Worm (Caenorhabditis elegans) whole organism, L4 larva: ENCODE measurements around the gene F38A1.11.
A peak's percentile ranks its signal among the peaks of the same experiment; 100 is the strongest.

Source experiments
- Y48G9A.11 ChIP-seq: fragments of 200-800 bp; sonication (Bioruptor generic); IDR thresholded peaks from 2 replicates; pipeline ENCODE4 v1.3.6; 2022; ENCODE audit warnings: missing genetic modification reagents, missing genetic modification characterization, missing compliant biosample characterization
- ZK337.2 ChIP-seq: fragments of 200-800 bp; sonication (Bioruptor generic); IDR thresholded peaks from 2 replicates; pipeline ENCODE4 v1.3.6; 2022; ENCODE audit warnings: missing genetic modification reagents, missing genetic modification characterization, missing compliant biosample characterization
- ZK546.5 ChIP-seq, 2 experiments: sonication (generic microtip); optimal IDR thresholded peaks; 2 replicates each; lab custom pipeline; 2017; ENCODE audit warnings: missing biosample characterization in 2 of 2, missing genetic modification characterization in 2 of 2
- aha-1 ChIP-seq: fragments of 150-350 bp; peaks from one replicate; lab custom pipeline; 2014; ENCODE audit warnings: missing biosample characterization, missing genetic modification characterization
- aly-2 ChIP-seq: sonication (generic microtip); optimal IDR thresholded peaks from 2 replicates; lab custom pipeline; 2018; ENCODE audit warnings: missing biosample characterization, missing genetic modification characterization
- attf-4 ChIP-seq: sonication (generic microtip); optimal IDR thresholded peaks from 3 replicates; lab custom pipeline; 2017; ENCODE audit warnings: missing biosample characterization, missing genetic modification characterization
- ceh-28 ChIP-seq: fragments of 150-350 bp; optimal IDR thresholded peaks from 2 replicates; lab custom pipeline; 2014; ENCODE audit warnings: missing biosample characterization, missing genetic modification reagents, missing genetic modification characterization
- daf-16 ChIP-seq, 3 experiments: sonication (generic microtip); optimal IDR thresholded peaks; 2 replicates each; lab custom pipeline; 2016 to 2017; ENCODE audit warnings: missing genetic modification characterization in 3 of 3, missing genetic modification reagents in 3 of 3, mild to moderate bottlenecking in 2 of 3, missing compliant biosample characterization in 2 of 3, missing biosample characterization in 1 of 3, moderate library complexity in 1 of 3
- daf-19 ChIP-seq: fragments of 200-800 bp; sonication (Bioruptor generic); conservative IDR thresholded peaks from 2 replicates; pipeline ENCODE4 v1.3.6; 2022; ENCODE audit warnings: missing genetic modification characterization, missing compliant biosample characterization
- dmd-6 ChIP-seq: fragments of 200-800 bp; sonication (Bioruptor generic); IDR thresholded peaks from 2 replicates; pipeline ENCODE4 v1.3.6; 2022; ENCODE audit warnings: missing genetic modification reagents, missing genetic modification characterization, missing compliant biosample characterization
- dmd-9 ChIP-seq: fragments of 200-800 bp; sonication (Bioruptor generic); IDR thresholded peaks from 2 replicates; pipeline ENCODE4 v1.3.6; 2022; ENCODE audit warnings: missing genetic modification reagents, missing genetic modification characterization, missing compliant biosample characterization
- dve-1 ChIP-seq: sonication (generic microtip); optimal IDR thresholded peaks from 2 replicates; lab custom pipeline; 2017; ENCODE audit warnings: antibody characterized with exemption, mild to moderate bottlenecking, missing genetic modification characterization, missing compliant biosample characterization; ENCODE audit not compliant: insufficient read depth
- egl-43 ChIP-seq: fragments of 200-800 bp; sonication (Bioruptor generic); IDR thresholded peaks from 2 replicates; pipeline ENCODE4 v1.3.6; 2022; ENCODE audit warnings: missing genetic modification reagents, missing genetic modification characterization, missing compliant biosample characterization
- lim-7 ChIP-seq: fragments of 200-800 bp; sonication (Bioruptor generic); IDR thresholded peaks from 2 replicates; pipeline ENCODE4 v1.3.6; 2022; ENCODE audit warnings: missing genetic modification characterization, missing compliant biosample characterization
- lin-39 ChIP-seq: fragments of 150-350 bp; optimal IDR thresholded peaks from 2 replicates; lab custom pipeline; 2014; ENCODE audit warnings: missing biosample characterization, missing genetic modification reagents, missing genetic modification characterization
- madf-5 ChIP-seq, 2 experiments: fragments of 200-800 bp; sonication (Bioruptor generic); IDR thresholded peaks; 2 replicates each; pipeline ENCODE4 v1.3.6; 2022; ENCODE audit warnings: missing compliant biosample characterization in 2 of 2, missing genetic modification characterization in 2 of 2
- mes-2 ChIP-seq: sonication (generic microtip); optimal IDR thresholded peaks from 2 replicates; lab custom pipeline; 2016; ENCODE audit warnings: missing genotype, mild to moderate bottlenecking, missing genetic modification characterization, missing compliant biosample characterization; ENCODE audit not compliant: poor library complexity, severe bottlenecking
- mxl-2 ChIP-seq: fragments of 200-800 bp; sonication (Bioruptor generic); conservative IDR thresholded peaks from 2 replicates; pipeline ENCODE4 v1.3.6; 2022; ENCODE audit warnings: missing genetic modification reagents, missing genetic modification characterization, missing compliant biosample characterization
- nhr-28 ChIP-seq: fragments of 150-350 bp; optimal IDR thresholded peaks from 2 replicates; lab custom pipeline; 2014; ENCODE audit warnings: missing biosample characterization, missing genetic modification characterization
- nhr-77 ChIP-seq: fragments of 150-350 bp; optimal IDR thresholded peaks from 2 replicates; lab custom pipeline; 2014; ENCODE audit warnings: missing biosample characterization, missing genetic modification characterization
- pha-4 ChIP-seq, 2 experiments: fragments of 150-350 bp in 1 of 2; fragments of 200-800 bp in 1 of 2; sonication (Bioruptor generic) in 1 of 2; IDR thresholded peaks in 1 of 2; optimal IDR thresholded peaks in 1 of 2; 2 replicates each; pipeline versions ENCODE4 v1.3.6 to Lab custom; 2014 to 2022; ENCODE audit warnings: missing genetic modification characterization in 2 of 2, missing genetic modification reagents in 2 of 2, missing biosample characterization in 1 of 2, missing compliant biosample characterization in 1 of 2
- pqm-1 ChIP-seq: sonication (generic microtip); optimal IDR thresholded peaks from 2 replicates; lab custom pipeline; 2017; ENCODE audit warnings: missing biosample characterization, missing genetic modification characterization
- sdz-12 ChIP-seq: fragments of 200-800 bp; sonication (Bioruptor generic); optimal IDR thresholded peaks from 2 replicates; lab custom pipeline; 2018; ENCODE audit warnings: mild to moderate bottlenecking, missing genetic modification characterization, missing compliant biosample characterization
- set-16 ChIP-seq: fragments of 200-800 bp; sonication (Bioruptor generic); IDR thresholded peaks from 2 replicates; pipeline ENCODE4 v1.3.6; 2022; ENCODE audit warnings: missing genetic modification reagents, missing genetic modification characterization, missing compliant biosample characterization
- snpc-1.2 ChIP-seq: fragments of 200-800 bp; sonication (Bioruptor generic); IDR thresholded peaks from 2 replicates; pipeline ENCODE4 v1.3.6; 2022; ENCODE audit warnings: missing genetic modification reagents, missing genetic modification characterization, missing compliant biosample characterization
- unc-39 ChIP-seq: sonication (generic microtip); optimal IDR thresholded peaks from 2 replicates; lab custom pipeline; 2017; ENCODE audit warnings: missing biosample characterization, missing genetic modification characterization
- unc-62 ChIP-seq, 3 experiments: fragments of 150-350 bp in 1 of 3; sonication (generic microtip); optimal IDR thresholded peaks in 2 of 3; peaks in 1 of 3; 1 replicate in 1 of 3; 2 replicates in 2 of 3; lab custom pipeline; 2014 to 2017; ENCODE audit warnings: missing biosample characterization in 3 of 3, missing genetic modification characterization in 3 of 3, missing genetic modification reagents in 3 of 3, missing genotype in 1 of 3

Gene F38A1.11

DNA sequence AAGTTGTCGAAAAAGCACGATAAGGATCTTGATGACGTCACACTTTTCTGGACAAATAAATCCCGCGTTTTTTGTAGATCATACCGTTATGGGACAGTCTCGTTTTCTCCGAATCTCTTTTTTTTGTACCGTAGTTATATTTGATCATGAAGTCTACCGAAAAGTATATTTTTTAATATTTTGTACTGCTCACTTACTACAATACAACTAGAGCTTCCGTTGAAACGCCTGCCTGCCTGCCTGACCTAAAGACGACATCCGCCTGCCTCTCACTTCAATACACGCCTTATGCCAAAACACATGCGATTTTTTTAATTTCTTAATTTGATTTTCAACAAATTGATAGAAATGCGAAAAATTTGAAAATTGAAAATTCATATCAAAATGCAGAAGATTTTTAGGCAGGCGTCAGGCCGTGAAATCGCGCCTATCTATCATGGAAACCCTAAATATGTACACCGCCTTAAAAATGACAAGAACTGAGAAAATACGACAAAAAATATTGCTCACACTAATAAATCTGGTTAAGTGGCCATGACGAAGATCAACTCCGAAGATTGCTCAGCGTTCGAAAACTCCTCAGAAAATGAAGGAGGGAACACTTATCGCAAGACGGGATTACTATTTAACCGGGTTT is 21.5 kb upstream of the F38A1.11 start, which contains the start of gene W09G12.8:
Gene W09G12.8 (plus strand): TSS at position 587 of the 637 bp plus-strand sequence.
- TF ChIP-seq unc-62 (GFP tag; optimal IDR thresholded peaks at IDR 0.05 in 1 of 2; lab: Kevin White, UChicago) (peak in 1 of 2 experiments; percentile 91), unc-62 (tag; optimal IDR thresholded peaks at IDR 0.05; lab: Kevin White, UChicago) (no peak), attf-4 (tag; lab: Kevin White, UChicago) (no peak), unc-39 (tag; lab: Kevin White, UChicago) (no peak)

DNA sequence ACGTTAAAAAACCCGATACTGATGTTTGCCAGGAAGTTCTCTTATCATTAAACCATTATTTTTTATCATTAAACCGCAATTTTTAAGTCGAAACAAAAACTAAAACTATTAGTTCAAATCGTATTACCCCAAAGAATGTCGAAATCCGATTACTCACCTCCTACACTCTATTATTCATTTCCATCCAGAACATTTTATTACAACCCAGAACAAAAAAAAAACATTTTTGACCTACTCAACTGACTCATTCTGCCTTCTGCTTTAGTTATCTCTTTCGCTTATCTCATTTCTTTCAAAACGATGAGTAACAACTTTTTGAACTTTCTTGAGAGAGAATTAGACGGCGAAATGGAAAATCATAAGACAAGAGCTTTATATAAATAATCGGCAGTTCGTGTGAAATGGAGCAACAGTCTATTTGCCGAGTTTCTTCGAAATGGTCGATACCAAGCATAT is 18.5 kb upstream of the F38A1.11 start, which contains the start of gene W09G12.7:
Gene W09G12.7 (plus strand): TSS at position 406 of the 456 bp plus-strand sequence.
- peak; percentile 41 for TF ChIP-seq dve-1 (tag; lab: Kevin White, UChicago)
- TF ChIP-seq nhr-77 = peak; percentile 47
- TF ChIP-seq pqm-1 = peak; percentile 79
- TF ChIP-seq dmd-9 (GFP tag; lab: Robert Waterston, UW) = no peak
- TF ChIP-seq nhr-28 (tag; lab: Kevin White, UChicago) = peak; percentile 32
- TF ChIP-seq daf-16 (GFP tag; optimal IDR thresholded peaks at IDR 0.05; lab: Kevin White, UChicago) = no peak
- peak; percentile 6 for TF ChIP-seq daf-16 (tag; optimal IDR thresholded peaks at IDR 0.05; lab: Kevin White, UChicago)
- peak; percentile 67 for TF ChIP-seq dmd-6
- no peak for TF ChIP-seq mxl-2 (GFP tag; lab: Robert Waterston, UW)
- no peak for TF ChIP-seq lin-39 (tag; lab: Kevin White, UChicago)

DNA sequence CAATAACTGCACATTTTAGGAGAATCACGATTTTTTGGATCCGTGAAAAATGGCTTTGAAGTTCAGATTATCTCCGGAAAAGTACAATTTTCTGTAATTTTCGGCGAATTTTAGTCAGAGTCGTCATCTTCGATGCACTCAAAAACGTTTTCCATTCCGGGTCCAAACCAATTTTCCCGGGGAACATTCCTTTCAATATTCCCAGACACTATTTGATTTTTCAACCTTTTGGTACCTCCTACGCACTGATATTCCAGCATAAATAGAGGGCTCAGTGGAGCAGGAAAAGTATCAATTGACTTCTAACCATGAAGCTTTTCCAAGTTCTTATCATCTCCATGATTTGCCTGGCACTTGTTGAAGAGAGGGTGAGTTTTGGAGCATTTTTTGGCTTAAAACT is 15.6 kb upstream of the F38A1.11 start, which contains the start of gene W09G12.6:
Gene W09G12.6 (plus strand): TSS at position 301 of the 400 bp plus-strand sequence.
- no peak for TF ChIP-seq Y48G9A.11 (GFP tag; lab: Robert Waterston, UW)
- no peak for TF ChIP-seq mes-2

DNA sequence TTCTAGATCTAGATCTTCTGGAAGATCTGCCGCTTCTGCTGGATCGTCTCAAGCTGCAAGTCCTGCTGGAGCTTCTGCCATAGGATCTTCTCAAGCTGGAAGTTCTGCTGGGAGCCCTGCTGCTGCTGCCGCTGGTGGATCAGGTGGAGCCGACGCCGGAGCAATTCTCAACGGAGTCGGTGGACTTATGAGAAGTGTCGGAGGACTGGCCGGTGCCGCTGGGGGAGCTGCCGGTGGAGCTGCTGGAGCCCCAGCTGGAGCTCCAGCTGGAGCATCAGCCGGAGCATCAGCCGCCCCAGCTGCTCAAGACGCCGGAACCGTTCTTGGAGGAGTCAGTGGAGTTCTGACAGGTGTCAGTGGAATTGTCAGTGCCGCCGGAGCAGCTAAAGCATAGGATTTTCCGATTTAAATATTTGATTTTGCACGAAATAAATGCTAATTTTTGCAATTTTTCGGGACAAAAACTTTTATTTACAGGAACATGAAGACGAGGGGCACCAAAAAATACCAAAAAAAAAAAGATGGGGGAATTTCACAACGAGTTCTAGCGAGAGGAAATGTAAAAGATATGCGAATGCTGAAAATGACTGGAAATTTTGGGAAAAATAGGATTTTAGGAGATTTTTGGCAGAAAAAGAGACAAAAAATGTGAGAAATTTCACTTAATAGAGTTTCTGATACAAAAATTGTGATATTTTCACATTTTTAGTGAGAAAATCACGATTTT is 14.6 kb upstream of the F38A1.11 start:
- no peak for TF ChIP-seq dmd-9 (GFP tag; lab: Robert Waterston, UW)
- no peak for TF ChIP-seq sdz-12 (GFP tag; lab: Kevin White, UChicago)
- TF ChIP-seq ZK337.2 (GFP tag; lab: Robert Waterston, UW) = no peak
- no peak for TF ChIP-seq ZK546.5 (tag; optimal IDR thresholded peaks at IDR 0.05; lab: Kevin White, UChicago)
- peak; percentile 99 for TF ChIP-seq set-16 (GFP tag; lab: Robert Waterston, UW)
- TF ChIP-seq snpc-1.2 (GFP tag; lab: Robert Waterston, UW) = 0 out of 2 replicates have a peak, but pooled peaks have one; percentile 40
- peak; percentile 90 for TF ChIP-seq aha-1 (tag; lab: Kevin White, UChicago)
- TF ChIP-seq madf-5 (GFP tag; IDR thresholded peaks at IDR 0.05; lab: Robert Waterston, UW) = 0 out of 4 replicates have a peak, but pooled peaks of 1 of the 2 experiments have one; percentile 35
- peak; percentile 63 for TF ChIP-seq egl-43
- no peak for TF ChIP-seq daf-19 (GFP tag; lab: Robert Waterston, UW)
- TF ChIP-seq pha-4 (GFP tag; IDR thresholded peaks at IDR 0.05; lab: Robert Waterston, UW) = peak; percentile 69; the same call in 1 of the 2 replicates
- no peak for TF ChIP-seq pha-4 (tag; optimal IDR thresholded peaks at IDR 0.05; lab: Kevin White, UChicago)

DNA sequence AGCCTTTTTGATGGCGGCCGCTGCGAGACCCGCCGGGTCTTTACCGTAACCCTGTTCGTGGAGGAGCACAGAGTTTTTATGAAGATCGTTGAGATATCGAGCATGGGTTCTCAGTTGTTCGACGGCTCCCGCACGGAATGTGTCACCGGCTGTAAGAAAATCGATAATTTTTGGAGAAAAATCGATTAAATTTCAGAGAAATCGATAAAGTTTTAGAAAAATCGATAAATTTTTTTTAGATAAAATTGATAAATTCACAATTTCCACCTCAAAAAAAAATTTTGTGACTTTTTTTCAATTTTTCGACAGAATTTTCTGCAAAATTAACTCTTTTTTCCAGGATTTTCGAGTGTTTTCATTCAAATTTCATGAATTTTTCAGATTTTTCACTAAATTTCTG is 12.4 kb upstream of the F38A1.11 start:
- TF ChIP-seq lim-7 (GFP tag; lab: Robert Waterston, UW) = no peak
- peak; percentile 73 for TF ChIP-seq ceh-28 (tag; lab: Kevin White, UChicago)

DNA sequence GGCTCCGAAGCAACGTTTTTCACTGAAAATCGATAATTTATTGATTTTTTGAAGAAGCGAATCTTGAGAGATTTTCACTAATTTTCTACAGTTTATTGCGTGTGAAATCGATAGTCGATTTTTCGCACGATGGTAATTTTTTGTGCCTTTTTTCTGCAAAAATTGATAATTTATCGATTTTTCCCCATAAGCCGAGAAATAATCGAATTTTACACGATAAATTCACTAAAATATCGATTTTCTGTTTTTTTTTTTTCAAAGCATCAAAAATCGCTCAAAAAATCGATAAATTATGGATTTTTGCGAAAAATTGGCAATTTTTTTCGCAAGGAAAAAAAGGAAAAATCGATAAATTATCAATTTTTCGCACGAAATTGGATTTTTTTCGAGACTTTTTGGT is 11.4 kb upstream of the F38A1.11 start:
- TF ChIP-seq aly-2 (tag; lab: Kevin White, UChicago) = no peak
- peak; percentile 77 for TF ChIP-seq ceh-28 (tag; lab: Kevin White, UChicago)
- TF ChIP-seq, all 104 proteins: peak for 1
